Worm (Caenorhabditis elegans): ENCODE data around the gene pud-1.2.

Gene pud-1.2

DNA sequence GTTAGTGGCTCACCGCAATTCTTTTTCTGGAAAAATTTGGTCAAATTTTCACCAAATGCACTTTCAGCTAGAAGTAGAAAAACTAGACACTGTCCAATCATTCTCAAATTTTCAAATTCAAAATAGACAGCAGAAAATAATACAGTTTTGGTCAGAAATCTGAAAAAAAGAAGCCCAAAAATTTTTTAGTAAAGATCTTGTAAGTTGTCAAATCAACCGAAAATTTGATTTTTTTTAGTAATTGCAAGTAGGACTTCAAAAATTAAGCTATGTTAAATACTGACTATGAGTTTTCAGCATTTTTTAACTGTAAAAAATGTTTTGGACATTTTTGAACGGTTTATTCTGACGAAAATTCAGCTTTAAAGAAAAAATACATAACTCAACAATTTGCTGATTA is 21.5 kb downstream of the pud-1.2 start, which contains the start of gene Y19D10B.8:
TSS of gene Y19D10B.8 (minus strand) at position 101 of the 400 bp plus-strand sequence.
- TF ChIP-seq F13C5.2 (tag; optimal IDR thresholded peaks at IDR 0.05), result no peak
- no peak for TF ChIP-seq ceh-36 (tag; optimal IDR thresholded peaks at IDR 0.05)
- no peak for TF ChIP-seq B0310.2 (tag; optimal IDR thresholded peaks at IDR 0.05)
- no peak for TF ChIP-seq aly-1 (tag; optimal IDR thresholded peaks at IDR 0.05)

DNA sequence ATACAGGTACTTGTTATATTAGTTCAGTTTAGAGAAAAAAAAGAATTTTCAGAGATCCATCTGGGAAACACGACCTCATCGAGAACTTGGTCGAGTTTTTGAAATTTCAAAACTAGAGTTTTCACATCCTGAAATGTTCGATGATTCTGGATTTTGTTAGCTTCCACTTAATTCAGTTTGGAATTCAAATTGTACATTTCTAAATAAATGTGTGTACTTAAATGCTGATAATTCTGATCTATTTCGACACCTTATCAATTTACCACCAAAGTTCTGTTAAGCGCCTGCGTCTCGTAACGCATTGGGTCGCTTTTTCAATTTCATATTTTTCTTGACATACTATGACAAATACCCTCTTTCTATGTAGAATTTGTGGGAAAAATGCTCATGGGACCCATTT is 27.8 kb downstream of the pud-1.2 start, which contains the start of gene nhr-226:
TSS of gene nhr-226 (plus strand) at position 301 of the 400 bp plus-strand sequence.
- no peak for TF ChIP-seq sea-1 (GFP tag; conservative IDR thresholded peaks at IDR 0.05)
- no peak for TF ChIP-seq ets-7 (tag; optimal IDR thresholded peaks at IDR 0.05)
- TF ChIP-seq ama-1 (optimal IDR thresholded peaks at IDR 0.05), result no peak
- TF ChIP-seq ceh-36 (tag; optimal IDR thresholded peaks at IDR 0.05), result no peak
- no peak for TF ChIP-seq ceh-13 (GFP tag; optimal IDR thresholded peaks at IDR 0.05)
- TF ChIP-seq scrt-1 (GFP tag; IDR thresholded peaks at IDR 0.05), result no peak
- TF ChIP-seq hmbx-1 (tag; optimal IDR thresholded peaks at IDR 0.05), result no peak
- TF ChIP-seq hnd-1 (tag; optimal IDR thresholded peaks at IDR 0.05), result no peak
- no peak for TF ChIP-seq pes-1 (GFP tag; IDR thresholded peaks at IDR 0.05)
- no peak for TF ChIP-seq F13C5.2 (tag; optimal IDR thresholded peaks at IDR 0.05)
- TF ChIP-seq tbx-11 (GFP tag; IDR thresholded peaks at IDR 0.05), result no peak
- TF ChIP-seq aly-1 (tag; optimal IDR thresholded peaks at IDR 0.05), result no peak
- TF ChIP-seq tra-4 (tag; optimal IDR thresholded peaks at IDR 0.05), result no peak
- no peak for TF ChIP-seq B0310.2 (tag; optimal IDR thresholded peaks at IDR 0.05)

DNA sequence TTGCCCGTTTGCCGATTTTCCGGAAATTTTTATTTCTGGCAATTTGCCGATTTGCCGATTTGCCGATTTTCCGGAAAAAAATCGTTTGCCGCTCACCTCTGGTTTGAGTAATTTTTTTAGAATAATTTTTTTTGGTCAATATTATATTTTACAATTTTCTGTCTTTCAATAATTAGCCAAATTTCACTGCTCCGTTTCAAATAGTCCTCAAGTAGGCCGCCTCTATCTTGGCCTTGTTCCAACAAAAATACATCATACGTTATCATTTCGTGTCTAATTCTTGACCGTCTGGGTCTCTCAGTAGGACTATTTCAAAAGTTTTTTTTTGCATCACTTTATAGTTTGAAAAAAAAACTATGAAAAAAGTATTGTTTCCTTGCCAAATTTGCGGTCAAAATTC is 30.1 kb downstream of the pud-1.2 start, which contains the start of gene nhr-115:
TSS of gene nhr-115 (plus strand) at position 301 of the 400 bp plus-strand sequence.
- no peak for TF ChIP-seq tra-4 (tag; optimal IDR thresholded peaks at IDR 0.05)
- TF ChIP-seq flt-1 (GFP tag; IDR thresholded peaks at IDR 0.05), result no peak
- TF ChIP-seq tbx-37 (GFP tag; conservative IDR thresholded peaks at IDR 0.05), result no peak
- no peak for TF ChIP-seq pes-1 (GFP tag; IDR thresholded peaks at IDR 0.05)
- no peak for TF ChIP-seq aly-1 (tag; optimal IDR thresholded peaks at IDR 0.05)

DNA sequence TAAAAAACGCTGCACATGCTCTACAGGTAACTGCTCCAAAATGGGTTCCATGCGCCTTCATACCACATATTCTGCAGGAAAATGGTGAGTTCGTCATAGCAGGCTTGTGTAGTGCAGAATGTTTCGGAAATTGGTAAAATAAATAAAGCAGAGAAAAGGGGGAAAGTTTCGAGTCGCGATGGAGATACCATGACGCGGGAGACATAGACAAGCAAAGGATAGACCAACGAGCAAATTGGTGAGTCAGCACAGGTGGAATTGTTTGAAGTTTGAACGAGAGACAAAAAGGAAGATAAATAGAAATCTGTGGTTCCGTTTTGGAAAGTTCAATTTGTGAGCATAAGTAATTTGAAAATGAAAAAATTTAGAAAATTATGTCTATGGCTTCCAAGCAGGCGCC is 32.0 kb downstream of the pud-1.2 start, which contains the start of gene nhr-225:
TSS of gene nhr-225 (minus strand) at position 146 of the 400 bp plus-strand sequence.
- TF ChIP-seq ceh-36 (tag; optimal IDR thresholded peaks at IDR 0.05) (no peak), ama-1 (optimal IDR thresholded peaks at IDR 0.05) (no peak)

DNA sequence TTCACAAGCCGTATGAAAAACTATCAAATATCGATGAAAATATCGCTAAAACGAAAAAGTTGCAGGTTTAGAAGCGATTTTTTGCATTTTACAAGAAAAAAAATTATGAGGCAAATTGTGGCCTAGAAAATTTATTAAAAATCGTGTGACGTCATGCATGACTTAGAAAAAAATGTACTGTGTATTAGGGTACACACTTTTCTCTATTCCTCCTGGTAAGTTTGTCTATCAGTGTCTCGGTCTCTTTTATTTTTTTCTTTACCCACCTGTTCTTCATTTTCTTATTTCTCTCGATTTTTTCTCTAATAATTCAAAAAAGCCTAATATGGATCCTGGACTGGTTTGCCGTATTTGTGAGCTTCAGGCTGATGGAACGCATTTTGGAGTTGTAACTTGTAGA is 37.3 kb downstream of the pud-1.2 start, which contains the start of gene nhr-227:
TSS of gene nhr-227 (plus strand) at position 326 of the 400 bp plus-strand sequence.
- no peak for TF ChIP-seq tra-4 (tag; optimal IDR thresholded peaks at IDR 0.05)
- no peak for TF ChIP-seq sea-1 (GFP tag; conservative IDR thresholded peaks at IDR 0.05)

DNA sequence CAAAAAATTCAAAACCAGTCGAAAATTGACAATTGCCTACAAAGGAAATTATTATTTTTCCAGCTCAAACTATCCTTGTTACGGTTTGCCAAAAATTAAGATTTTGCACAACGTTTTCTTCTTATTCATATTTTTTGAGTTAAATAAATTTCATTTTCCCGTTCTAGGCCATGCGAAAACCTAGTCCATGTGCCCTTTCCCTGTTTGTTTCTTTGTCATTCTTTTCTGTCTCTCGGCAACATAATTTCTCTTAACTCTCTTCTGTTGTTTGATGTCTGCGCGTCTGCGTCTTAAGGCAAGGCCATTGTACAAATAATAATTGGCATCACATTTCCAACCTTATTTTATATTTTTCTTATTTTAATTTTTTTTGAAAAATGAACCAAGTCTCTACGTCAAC is 40.9 kb downstream of the pud-1.2 start, which contains the start of gene nhr-228:
TSS of gene nhr-228 (plus strand) at position 261 of the 400 bp plus-strand sequence.
- TF ChIP-seq ama-1 (optimal IDR thresholded peaks at IDR 0.05), result no peak
- no peak for TF ChIP-seq hnd-1 (tag; optimal IDR thresholded peaks at IDR 0.05)
- no peak for TF ChIP-seq pes-1 (GFP tag; IDR thresholded peaks at IDR 0.05)
- TF ChIP-seq ets-7 (tag; optimal IDR thresholded peaks at IDR 0.05), result no peak
- TF ChIP-seq flt-1 (GFP tag; IDR thresholded peaks at IDR 0.05), result no peak
- TF ChIP-seq tbx-37 (GFP tag; conservative IDR thresholded peaks at IDR 0.05), result no peak
- TF ChIP-seq ceh-36 (tag; optimal IDR thresholded peaks at IDR 0.05), result no peak

DNA sequence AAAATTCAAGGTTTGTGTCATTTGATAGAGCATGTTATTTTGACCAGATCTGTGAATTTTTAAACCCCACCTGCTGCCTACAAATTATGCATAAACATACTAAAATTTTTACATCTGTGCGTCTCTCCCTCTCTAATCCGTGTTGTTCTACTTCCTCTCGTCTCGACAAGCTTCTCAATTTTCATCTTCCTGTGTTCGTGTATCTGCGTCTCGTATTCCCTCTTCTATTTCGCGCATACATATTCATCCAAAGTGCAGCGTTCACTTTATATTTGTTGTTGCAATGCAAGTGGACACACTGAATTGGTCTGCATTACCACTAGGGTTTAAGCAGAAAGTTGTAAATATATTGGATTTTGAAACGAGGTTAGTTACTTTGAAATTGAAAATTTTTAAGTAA is 43.8 kb downstream of the pud-1.2 start, which contains the start of gene fbxa-137:
TSS of gene fbxa-137 (plus strand) at position 274 of the 400 bp plus-strand sequence.
- no peak for TF ChIP-seq ets-7 (tag; optimal IDR thresholded peaks at IDR 0.05)
- no peak for TF ChIP-seq pes-1 (GFP tag; IDR thresholded peaks at IDR 0.05)
- no peak for TF ChIP-seq hnd-1 (tag; optimal IDR thresholded peaks at IDR 0.05)
- TF ChIP-seq ceh-13 (GFP tag; optimal IDR thresholded peaks at IDR 0.05), result no peak
- TF ChIP-seq sea-1 (GFP tag; conservative IDR thresholded peaks at IDR 0.05), result no peak
- TF ChIP-seq tbx-37 (GFP tag; conservative IDR thresholded peaks at IDR 0.05), result no peak
- TF ChIP-seq B0310.2 (tag; optimal IDR thresholded peaks at IDR 0.05), result no peak
- TF ChIP-seq F13C5.2 (tag; optimal IDR thresholded peaks at IDR 0.05), result no peak
- no peak for TF ChIP-seq ama-1 (optimal IDR thresholded peaks at IDR 0.05)
- TF ChIP-seq ceh-36 (tag; optimal IDR thresholded peaks at IDR 0.05), result no peak
- no peak for TF ChIP-seq scrt-1 (GFP tag; IDR thresholded peaks at IDR 0.05)
- no peak for TF ChIP-seq flt-1 (GFP tag; IDR thresholded peaks at IDR 0.05)
- TF ChIP-seq hmbx-1 (tag; optimal IDR thresholded peaks at IDR 0.05), result no peak
- no peak for TF ChIP-seq tbx-11 (GFP tag; IDR thresholded peaks at IDR 0.05)
- TF ChIP-seq hmg-4 (GFP tag; optimal IDR thresholded peaks at IDR 0.05), result no peak
- no peak for TF ChIP-seq aly-1 (tag; optimal IDR thresholded peaks at IDR 0.05)
- TF ChIP-seq tra-4 (tag; optimal IDR thresholded peaks at IDR 0.05), result no peak

DNA sequence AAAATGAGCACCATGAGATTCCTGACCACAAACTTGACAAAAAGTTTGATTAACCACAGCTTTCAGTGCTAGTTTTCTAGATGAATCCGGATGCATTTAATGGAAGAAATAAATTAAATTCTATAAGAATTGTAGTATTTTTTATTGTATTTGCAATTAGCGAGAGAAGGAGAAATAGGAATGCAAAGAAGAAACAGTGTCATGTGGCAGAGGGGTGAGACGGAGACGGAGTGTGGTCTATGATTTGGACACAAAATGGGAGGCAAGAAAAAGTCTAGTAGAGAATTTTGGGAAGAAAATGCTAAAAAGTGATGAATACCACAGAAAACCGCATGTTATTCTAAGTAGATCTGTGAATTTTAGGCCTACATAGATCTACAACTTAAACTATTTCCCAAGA is 44.3 kb downstream of the pud-1.2 start, which contains the start of gene nhr-59:
TSS of gene nhr-59 (minus strand) at position 214 of the 400 bp plus-strand sequence.
- TF ChIP-seq tbx-37 (GFP tag; conservative IDR thresholded peaks at IDR 0.05) (no peak), tbx-11 (GFP tag; IDR thresholded peaks at IDR 0.05) (no peak), sea-1 (GFP tag; conservative IDR thresholded peaks at IDR 0.05) (no peak), ceh-36 (tag; optimal IDR thresholded peaks at IDR 0.05) (no peak), B0310.2 (tag; optimal IDR thresholded peaks at IDR 0.05) (no peak), hmg-4 (GFP tag; optimal IDR thresholded peaks at IDR 0.05) (no peak), flt-1 (GFP tag; IDR thresholded peaks at IDR 0.05) (no peak), F13C5.2 (tag; optimal IDR thresholded peaks at IDR 0.05) (no peak), ceh-13 (GFP tag; optimal IDR thresholded peaks at IDR 0.05) (no peak), scrt-1 (GFP tag; IDR thresholded peaks at IDR 0.05) (no peak), tra-4 (tag; optimal IDR thresholded peaks at IDR 0.05) (no peak), hmbx-1 (tag; optimal IDR thresholded peaks at IDR 0.05) (no peak), hnd-1 (tag; optimal IDR thresholded peaks at IDR 0.05) (no peak), aly-1 (tag; optimal IDR thresholded peaks at IDR 0.05) (no peak), ama-1 (optimal IDR thresholded peaks at IDR 0.05) (no peak)

Measured in whole organism, early embryonic.